Worm (Caenorhabditis elegans) whole organism, mixed stage, embryonic: Measurements from ENCODE around the gene C14C11.2.

Experiments
- ceh-39 ChIP-seq: fragments of 150-350 bp; optimal IDR thresholded peaks from 2 replicates; lab custom pipeline; 2014; ENCODE audit warnings: missing biosample characterization, missing genetic modification characterization
- cnd-1 ChIP-seq: fragments of 200-800 bp; sonication (Bioruptor generic); optimal IDR thresholded peaks from 2 replicates; lab custom pipeline; 2018; ENCODE audit warnings: mild to moderate bottlenecking, missing genetic modification characterization, missing compliant biosample characterization
- elt-3 ChIP-seq: fragments of 150-350 bp; optimal IDR thresholded peaks from 2 replicates; lab custom pipeline; 2014; ENCODE audit warnings: missing biosample characterization, missing genetic modification characterization
- lsy-2 ChIP-seq: fragments of 150-350 bp; optimal IDR thresholded peaks from 2 replicates; lab custom pipeline; 2014; ENCODE audit warnings: missing biosample characterization, missing genetic modification characterization
- mab-5 ChIP-seq: fragments of 150-350 bp; optimal IDR thresholded peaks from 2 replicates; lab custom pipeline; 2014; ENCODE audit warnings: missing biosample characterization, missing genetic modification characterization
- nhr-237 ChIP-seq: fragments of 150-350 bp; optimal IDR thresholded peaks from 2 replicates; lab custom pipeline; 2014; ENCODE audit warnings: missing biosample characterization, missing genetic modification characterization
- nhr-28 ChIP-seq: fragments of 150-350 bp; optimal IDR thresholded peaks from 2 replicates; lab custom pipeline; 2014; ENCODE audit warnings: missing biosample characterization, missing genetic modification characterization
- sem-2 ChIP-seq: fragments of 200-800 bp; sonication (Bioruptor generic); optimal IDR thresholded peaks from 2 replicates; lab custom pipeline; 2018; ENCODE audit warnings: mild to moderate bottlenecking, missing genetic modification characterization, missing compliant biosample characterization
- unc-39 ChIP-seq: fragments of 150-350 bp; optimal IDR thresholded peaks from 2 replicates; lab custom pipeline; 2014; ENCODE audit warnings: missing biosample characterization, missing genetic modification characterization
- ztf-11 ChIP-seq: fragments of 150-350 bp; optimal IDR thresholded peaks from 2 replicates; lab custom pipeline; 2014; ENCODE audit warnings: missing biosample characterization, missing genetic modification characterization

DNA sequence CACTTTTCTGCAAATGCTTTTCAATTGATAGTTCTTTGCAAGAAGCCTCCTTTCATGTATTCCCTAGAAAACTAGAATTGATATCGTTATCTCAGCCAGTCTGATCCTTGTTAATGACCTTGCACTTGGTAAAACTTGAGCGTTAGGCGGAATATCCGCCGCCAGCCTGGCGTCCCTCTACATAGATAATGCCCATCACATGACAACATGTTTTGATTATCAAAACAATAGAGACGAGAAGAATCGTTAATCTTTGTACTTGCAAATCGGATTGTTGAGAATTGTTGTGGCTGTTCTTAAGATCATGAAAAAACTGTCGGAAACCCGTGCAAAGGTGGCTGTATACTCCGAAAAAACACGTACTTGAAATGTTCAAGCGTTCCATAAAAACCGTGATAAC lies 32.6 kb downstream of the C14C11.2 start:
- no peak for TF ChIP-seq ceh-39 (tag; lab: Kevin White, UChicago)
- no peak for TF ChIP-seq elt-3
- no peak for TF ChIP-seq mab-5
- TF ChIP-seq nhr-237 (tag; lab: Kevin White, UChicago), result no peak
- TF ChIP-seq unc-39 (tag; lab: Kevin White, UChicago), result no peak
- no peak for TF ChIP-seq lsy-2 (tag; lab: Kevin White, UChicago)
- no peak for TF ChIP-seq nhr-28
- no peak for TF ChIP-seq ztf-11 (tag; lab: Kevin White, UChicago)
- TF ChIP-seq cnd-1 (tag; lab: Kevin White, UChicago), result no peak
- no peak for TF ChIP-seq sem-2 (GFP tag; lab: Kevin White, UChicago)
